Fruit fly (Drosophila melanogaster): Measurements from ENCODE around the gene Ptx1.

The Ptx1 gene

DNA sequence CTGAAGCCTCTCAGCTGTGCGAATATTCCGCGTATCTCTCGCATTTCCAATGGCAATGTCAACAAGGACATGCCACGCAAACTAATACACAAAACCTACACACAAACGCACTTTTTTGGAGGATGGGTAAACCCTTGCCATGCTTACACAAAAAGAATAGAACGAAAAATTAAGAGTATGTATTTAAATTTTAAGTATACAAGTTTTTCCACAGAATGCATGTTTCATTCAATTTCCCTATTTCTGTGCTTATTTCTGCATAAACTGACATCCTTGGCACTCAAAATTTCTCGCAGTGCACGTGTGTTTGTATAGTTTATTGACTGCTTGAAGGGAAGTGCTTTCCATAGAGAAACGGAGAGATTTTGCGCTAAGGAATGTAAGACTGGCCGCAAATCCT, 2.7 kb upstream of the Ptx1 start:
- TF ChIP-seq CG34367 (tag; optimal IDR thresholded peaks at IDR 0.05) = no peak
- no peak for TF ChIP-seq CG4496 (GFP tag; IDR thresholded peaks at IDR 0.05)
- TF ChIP-seq EcR (GFP tag; optimal IDR thresholded peaks at IDR 0.05) = no peak
- TF ChIP-seq CG15710 (tag; optimal IDR thresholded peaks at IDR 0.05) = no peak
- no peak for TF ChIP-seq CG13204 (GFP tag; optimal IDR thresholded peaks at IDR 0.05)
- no peak for TF ChIP-seq CG8159 (tag; optimal IDR thresholded peaks at IDR 0.05)
- TF ChIP-seq CG9948 (tag; optimal IDR thresholded peaks at IDR 0.05) = no peak
- TF ChIP-seq CG12605 (GFP tag; IDR thresholded peaks at IDR 0.05) = no peak
- TF ChIP-seq CG8301 (tag; optimal IDR thresholded peaks at IDR 0.05) = no peak

- TF ChIP-seq Pif1B (GFP tag; optimal IDR thresholded peaks at IDR 0.05) (no peak), CG12605 (GFP tag; IDR thresholded peaks at IDR 0.05) (no peak), CG15710 (tag; optimal IDR thresholded peaks at IDR 0.05) (no peak), fd96Ca (GFP tag; IDR thresholded peaks at IDR 0.05) (no peak), CG10348 (GFP tag; IDR thresholded peaks at IDR 0.05) (no peak), gl (tag; optimal IDR thresholded peaks at IDR 0.05) (no peak), CG34367 (tag; optimal IDR thresholded peaks at IDR 0.05) (no peak), CG4496 (GFP tag; IDR thresholded peaks at IDR 0.05) (no peak), EcR (GFP tag; optimal IDR thresholded peaks at IDR 0.05) (no peak), Snoo (tag; optimal IDR thresholded peaks at IDR 0.05) (no peak)
Measured at dm6 chr3R:30913704-30914103, 1.1 kb downstream of the Ptx1 start.

DNA sequence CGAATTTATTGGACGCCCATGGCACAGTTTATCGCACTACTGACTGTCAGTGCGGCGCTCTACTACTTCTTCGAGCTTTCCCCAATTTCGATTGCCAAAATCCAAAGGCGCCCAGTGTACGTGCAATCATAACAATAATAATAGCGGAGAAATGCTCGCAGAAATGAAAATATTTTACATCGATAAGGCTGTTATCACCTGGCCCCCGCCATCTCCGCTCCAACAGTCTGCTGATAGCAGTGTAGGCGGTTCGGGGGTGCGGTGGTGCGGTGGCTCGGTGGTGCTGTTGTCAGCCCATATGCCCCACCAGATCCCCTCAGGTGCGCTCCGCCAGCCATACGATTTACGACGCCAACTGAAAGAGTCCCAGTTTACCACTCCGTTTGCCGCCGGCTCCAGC, 2.7 kb downstream of the Ptx1 start:
- TF ChIP-seq fd96Ca (GFP tag; IDR thresholded peaks at IDR 0.05) = 0 out of 3 replicates have a peak, but pooled peaks have one; percentile 24
- TF ChIP-seq CG32121 (GFP tag; IDR thresholded peaks at IDR 0.05) = no peak
- no peak for TF ChIP-seq CG8301 (tag; optimal IDR thresholded peaks at IDR 0.05)
- TF ChIP-seq CG13204 (GFP tag; optimal IDR thresholded peaks at IDR 0.05) = no peak

DNA sequence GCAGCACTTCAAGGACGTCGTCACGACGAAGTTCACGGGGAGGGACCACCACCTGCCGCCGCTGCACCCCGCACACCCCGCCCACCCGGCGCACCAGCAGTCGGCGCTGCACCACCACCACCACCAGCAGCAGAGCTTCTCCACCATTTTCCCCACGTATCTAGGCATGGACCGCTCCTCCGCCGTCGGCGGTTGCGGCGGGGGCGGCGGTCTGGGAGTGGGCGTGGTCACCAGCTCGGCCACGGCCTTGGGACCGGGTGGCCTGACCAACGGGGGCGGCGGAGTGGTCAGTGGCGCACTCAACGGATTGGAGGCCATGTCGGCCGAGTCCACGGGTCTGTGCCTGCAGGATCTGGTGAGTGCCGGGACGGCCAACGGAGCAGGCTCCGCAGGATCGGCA, 3.5 kb downstream of the Ptx1 start:
- no peak for TF ChIP-seq EcR (GFP tag; optimal IDR thresholded peaks at IDR 0.05)
- no peak for TF ChIP-seq Ets98B (GFP tag; IDR thresholded peaks at IDR 0.05)
- no peak for TF ChIP-seq fd96Ca (GFP tag; IDR thresholded peaks at IDR 0.05)
- no peak for TF ChIP-seq rn (GFP tag; IDR thresholded peaks at IDR 0.05)
- TF ChIP-seq CG34367 (tag; optimal IDR thresholded peaks at IDR 0.05) = no peak
- no peak for TF ChIP-seq CG10348 (GFP tag; IDR thresholded peaks at IDR 0.05)
- TF ChIP-seq CG15710 (tag; optimal IDR thresholded peaks at IDR 0.05) = no peak
- no peak for TF ChIP-seq D1 (tag; optimal IDR thresholded peaks at IDR 0.05)
- TF ChIP-seq Snoo (tag; optimal IDR thresholded peaks at IDR 0.05) = no peak
- TF ChIP-seq CG14655 (GFP tag; optimal IDR thresholded peaks at IDR 0.05) = no peak

- no peak for TF ChIP-seq CG8159 (tag; optimal IDR thresholded peaks at IDR 0.05)
- TF ChIP-seq CG9948 (tag; optimal IDR thresholded peaks at IDR 0.05) = no peak
- TF ChIP-seq CG10348 (GFP tag; IDR thresholded peaks at IDR 0.05) = no peak
- TF ChIP-seq CG4496 (GFP tag; IDR thresholded peaks at IDR 0.05) = no peak
- no peak for TF ChIP-seq CG14655 (GFP tag; optimal IDR thresholded peaks at IDR 0.05)
- TF ChIP-seq fd96Ca (GFP tag; IDR thresholded peaks at IDR 0.05) = no peak
- TF ChIP-seq D1 (tag; optimal IDR thresholded peaks at IDR 0.05) = no peak
- no peak for TF ChIP-seq Snoo (tag; optimal IDR thresholded peaks at IDR 0.05)
- no peak for TF ChIP-seq CG13204 (GFP tag; optimal IDR thresholded peaks at IDR 0.05)
- no peak for TF ChIP-seq Pif1B (GFP tag; optimal IDR thresholded peaks at IDR 0.05)
- no peak for TF ChIP-seq CG32121 (GFP tag; IDR thresholded peaks at IDR 0.05)
- no peak for TF ChIP-seq Pif1A (GFP tag; optimal IDR thresholded peaks at IDR 0.05)
- no peak for TF ChIP-seq CG17806 (tag; optimal IDR thresholded peaks at IDR 0.05)
- TF ChIP-seq CG15710 (tag; optimal IDR thresholded peaks at IDR 0.05) = no peak
- no peak for TF ChIP-seq CG34367 (tag; optimal IDR thresholded peaks at IDR 0.05)
Measured at dm6 chr3R:30918872-30919271, 6.3 kb downstream of the Ptx1 start.

DNA sequence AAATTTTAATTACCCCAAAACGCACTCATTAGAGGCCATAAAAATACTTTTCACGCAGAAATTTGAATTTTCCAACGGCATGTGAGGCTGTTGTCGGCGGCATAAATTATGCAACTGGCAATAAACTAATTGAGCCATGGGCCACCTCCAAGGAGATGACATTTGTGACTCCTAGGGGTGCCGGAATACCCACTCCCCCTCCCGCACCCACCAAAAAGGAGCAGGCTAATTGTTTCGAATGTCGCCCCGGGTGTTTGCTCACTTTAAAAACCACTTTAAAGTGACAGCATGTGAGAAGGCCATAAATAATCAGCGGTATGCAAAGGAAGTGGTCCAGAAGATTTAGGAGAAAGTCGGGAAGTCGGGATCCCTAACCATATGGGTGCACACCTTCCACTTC, 9.9 kb downstream of the Ptx1 start:
- TF ChIP-seq EcR (GFP tag; optimal IDR thresholded peaks at IDR 0.05) (no peak), CG13204 (GFP tag; optimal IDR thresholded peaks at IDR 0.05) (no peak), Pif1A (GFP tag; optimal IDR thresholded peaks at IDR 0.05) (no peak), D1 (tag; optimal IDR thresholded peaks at IDR 0.05) (no peak), Ets98B (GFP tag; IDR thresholded peaks at IDR 0.05) (no peak), Pif1B (GFP tag; optimal IDR thresholded peaks at IDR 0.05) (no peak), Snoo (tag; optimal IDR thresholded peaks at IDR 0.05) (no peak), CG9948 (tag; optimal IDR thresholded peaks at IDR 0.05) (no peak), CG8159 (tag; optimal IDR thresholded peaks at IDR 0.05) (no peak), CG8301 (tag; optimal IDR thresholded peaks at IDR 0.05) (no peak), CG17806 (tag; optimal IDR thresholded peaks at IDR 0.05) (no peak)

dm6 chr3R:30923581-30923980, 11.0 kb downstream of the Ptx1 start:
- TF ChIP-seq CG14655 (GFP tag; optimal IDR thresholded peaks at IDR 0.05) = no peak
- TF ChIP-seq Pif1B (GFP tag; optimal IDR thresholded peaks at IDR 0.05) = no peak
- TF ChIP-seq Ets98B (GFP tag; IDR thresholded peaks at IDR 0.05) = no peak
- TF ChIP-seq CG32121 (GFP tag; IDR thresholded peaks at IDR 0.05) = no peak
- TF ChIP-seq EcR (GFP tag; optimal IDR thresholded peaks at IDR 0.05) = no peak
- TF ChIP-seq gl (tag; optimal IDR thresholded peaks at IDR 0.05) = no peak
- TF ChIP-seq CG9948 (tag; optimal IDR thresholded peaks at IDR 0.05) = no peak
- TF ChIP-seq fd96Ca (GFP tag; IDR thresholded peaks at IDR 0.05) = no peak
- no peak for TF ChIP-seq CG10348 (GFP tag; IDR thresholded peaks at IDR 0.05)
- TF ChIP-seq Pif1A (GFP tag; optimal IDR thresholded peaks at IDR 0.05) = no peak
- no peak for TF ChIP-seq D1 (tag; optimal IDR thresholded peaks at IDR 0.05)
- TF ChIP-seq CG4496 (GFP tag; IDR thresholded peaks at IDR 0.05) = no peak
- TF ChIP-seq CG13204 (GFP tag; optimal IDR thresholded peaks at IDR 0.05) = no peak
- no peak for TF ChIP-seq CG17806 (tag; optimal IDR thresholded peaks at IDR 0.05)
- no peak for TF ChIP-seq rn (GFP tag; IDR thresholded peaks at IDR 0.05)
- TF ChIP-seq CG34367 (tag; optimal IDR thresholded peaks at IDR 0.05) = no peak
- no peak for TF ChIP-seq Snoo (tag; optimal IDR thresholded peaks at IDR 0.05)

Measured in whole organism, pupa.